Fruit fly (Drosophila melanogaster): ENCODE data around the gene glob2.

- no peak for TF ChIP-seq Myc (optimal IDR thresholded peaks at IDR 0.05)
- TF ChIP-seq psq (optimal IDR thresholded peaks at IDR 0.05), result no peak
- no peak for TF ChIP-seq Sin3A (optimal IDR thresholded peaks at IDR 0.05)
These were observed 21.1 kb upstream of the glob2 start, which contains the start of gene sunz for dm6 chr3R:6629851-6630250.

All from Kc167 (cell line).